Worm (Caenorhabditis elegans): ENCODE results near the gene H23L24.4.

- TF ChIP-seq elt-3 (tag; optimal IDR thresholded peaks at IDR 0.05), result no peak
- no peak for TF ChIP-seq unc-130 (tag; optimal IDR thresholded peaks at IDR 0.05)
- no peak for TF ChIP-seq pqm-1 (tag; optimal IDR thresholded peaks at IDR 0.05)
- no peak for TF ChIP-seq nhr-11 (tag; optimal IDR thresholded peaks at IDR 0.05)
- TF ChIP-seq sup-37 (GFP tag; optimal IDR thresholded peaks at IDR 0.05), result no peak
- TF ChIP-seq skn-1 (tag; optimal IDR thresholded peaks at IDR 0.05), result no peak
- TF ChIP-seq lsy-2 (tag; optimal IDR thresholded peaks at IDR 0.05), result no peak
- no peak for TF ChIP-seq nhr-12 (tag; optimal IDR thresholded peaks at IDR 0.05)
- no peak for TF ChIP-seq aha-1 (tag; optimal IDR thresholded peaks at IDR 0.05)
These were observed 51.2 kb downstream of the H23L24.4 start, which contains the start of gene C49C8.1 for ce11 chrIV:8654115-8654628.
